Fruit fly (Drosophila melanogaster): ENCODE results near the gene CG9458.

The CG9458 gene

DNA sequence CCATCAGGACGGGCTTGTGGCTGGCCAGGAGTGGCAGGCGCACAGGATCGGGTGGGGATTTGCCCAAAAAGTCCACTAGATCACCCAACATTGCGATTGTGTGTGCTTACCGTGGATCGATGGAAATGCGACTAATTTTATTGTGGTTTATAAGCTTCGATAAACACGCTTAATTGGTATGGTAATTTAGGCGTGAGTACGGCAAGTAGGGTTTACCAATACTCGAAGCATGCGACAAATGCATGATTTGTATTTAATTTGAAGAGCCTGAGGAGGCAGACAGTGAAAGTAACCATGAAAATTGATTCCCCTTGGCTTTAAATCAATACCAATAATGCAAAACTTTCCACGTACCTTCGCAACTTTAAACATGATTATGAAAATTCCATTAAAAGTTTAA lies at the start of gene CG9458:
Gene CG9458, minus strand, starts transcription at position 101 of the 400 bp plus-strand sequence.
- TF ChIP-seq ttk (optimal IDR thresholded peaks at IDR 0.05) = no peak
- TF ChIP-seq psq (optimal IDR thresholded peaks at IDR 0.05) = no peak
- no peak for TF ChIP-seq Myc (optimal IDR thresholded peaks at IDR 0.05)
- no peak for TF ChIP-seq insv (optimal IDR thresholded peaks at IDR 0.05)
- no peak for TF ChIP-seq Sin3A (optimal IDR thresholded peaks at IDR 0.05)
- TF ChIP-seq h (optimal IDR thresholded peaks at IDR 0.05) = no peak

DNA sequence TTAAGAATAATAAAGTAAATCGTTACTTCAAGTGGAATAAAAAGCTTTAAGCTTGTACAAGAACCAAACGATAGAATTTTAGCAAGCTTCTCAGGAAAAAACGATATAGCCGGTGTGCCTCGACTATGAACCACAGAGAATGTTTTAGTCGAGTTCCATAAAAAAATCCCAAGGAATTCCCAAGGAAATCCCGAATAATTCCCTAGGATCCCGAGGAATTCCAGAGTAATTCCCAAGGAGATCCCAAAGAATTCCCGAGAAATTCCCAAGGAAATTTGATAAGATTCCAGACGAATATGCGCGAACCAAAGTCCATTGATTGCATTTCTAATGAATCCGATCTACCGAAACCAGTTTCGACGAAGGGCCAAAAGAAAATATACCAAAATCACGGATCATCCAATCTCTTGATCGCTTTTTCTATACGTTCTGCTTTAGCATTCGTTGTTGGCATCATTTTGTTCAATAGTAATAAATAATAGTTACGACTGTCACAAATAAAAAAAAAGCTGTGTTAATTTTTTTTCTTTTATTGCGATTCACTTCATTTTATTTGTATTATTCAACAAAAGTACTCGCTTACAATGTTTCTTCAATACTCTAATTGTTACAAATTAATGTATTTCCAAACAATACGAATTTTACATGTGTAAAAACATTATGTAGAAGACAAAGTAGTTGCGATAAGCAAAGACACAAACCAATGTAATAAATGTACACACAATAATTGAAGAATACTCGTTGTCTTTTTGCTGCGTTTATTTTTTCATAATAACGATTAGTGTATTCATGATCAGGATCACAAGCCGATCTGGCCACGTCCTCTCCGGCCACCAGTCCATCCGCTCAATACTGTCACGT lies 49.1 kb upstream of the CG9458 start:
- TF ChIP-seq Sin3A (optimal IDR thresholded peaks at IDR 0.05) (no peak), h (optimal IDR thresholded peaks at IDR 0.05) (no peak), insv (optimal IDR thresholded peaks at IDR 0.05) (no peak), psq (optimal IDR thresholded peaks at IDR 0.05) (no peak), Myc (optimal IDR thresholded peaks at IDR 0.05) (no peak), ttk (optimal IDR thresholded peaks at IDR 0.05) (no peak)

DNA sequence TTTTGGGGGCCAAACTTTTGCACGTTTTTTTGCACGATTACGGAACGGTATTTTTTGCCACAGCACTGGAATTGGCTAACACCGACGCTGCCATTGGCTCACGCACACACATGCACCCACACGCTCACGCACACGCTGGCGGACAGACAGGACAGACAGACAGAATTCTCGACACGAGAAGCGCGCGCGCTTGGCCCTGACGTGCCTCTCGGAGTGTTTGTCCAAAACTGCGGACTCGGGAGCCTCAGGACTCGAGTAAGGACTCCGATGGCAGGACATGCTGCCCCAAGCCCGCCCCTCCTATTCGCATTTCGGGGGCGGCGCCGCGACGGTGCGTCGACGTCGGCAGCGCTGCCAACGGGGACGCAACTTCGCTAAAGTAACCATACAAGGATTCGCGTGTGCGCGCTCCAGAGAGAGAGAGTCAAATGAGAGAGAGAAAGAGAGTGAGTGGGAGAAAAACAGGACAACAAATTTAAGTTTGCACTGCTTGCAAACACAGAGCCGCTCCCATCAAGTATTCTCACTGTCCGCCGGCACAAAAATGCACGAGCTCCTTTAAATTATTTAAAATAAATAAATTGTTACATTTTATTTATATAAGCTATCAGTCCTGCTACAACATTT lies 48.3 kb upstream of the CG9458 start, which contains the start of gene Teh1:
Gene Teh1, minus strand, starts transcription at position 210 of the 627 bp plus-strand sequence.
- TF ChIP-seq h (optimal IDR thresholded peaks at IDR 0.05) (no peak), insv (optimal IDR thresholded peaks at IDR 0.05) (no peak), psq (optimal IDR thresholded peaks at IDR 0.05) (no peak), Sin3A (optimal IDR thresholded peaks at IDR 0.05) (no peak), ttk (optimal IDR thresholded peaks at IDR 0.05) (no peak), Myc (optimal IDR thresholded peaks at IDR 0.05) (no peak)

DNA sequence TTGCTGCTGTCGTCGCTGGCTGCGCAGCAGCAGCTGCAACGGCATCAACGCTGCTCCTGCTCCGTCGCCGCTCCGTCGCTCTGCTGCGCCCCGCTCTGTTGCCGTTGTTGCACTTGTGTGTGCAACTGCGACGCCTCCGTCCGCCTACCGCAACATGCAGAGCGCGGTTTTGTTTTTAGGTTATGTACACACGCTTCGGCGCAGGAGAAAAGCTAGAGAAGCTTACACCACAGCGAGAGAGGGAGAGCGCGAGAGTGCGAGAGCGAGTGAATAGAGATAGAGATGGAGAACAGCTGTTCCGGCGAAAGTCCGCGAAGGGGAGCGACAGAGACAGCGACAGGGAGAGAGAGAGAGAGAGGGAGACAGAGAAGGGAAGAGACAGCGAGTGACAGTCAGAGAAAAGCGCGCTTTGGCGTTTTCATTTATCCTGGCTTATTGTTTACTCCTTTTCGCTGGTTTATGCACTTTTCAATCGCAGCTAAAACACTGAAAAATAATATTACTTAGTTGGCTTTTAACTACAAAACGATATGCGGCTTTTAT lies 46.2 kb upstream of the CG9458 start:
- TF ChIP-seq insv (optimal IDR thresholded peaks at IDR 0.05) (no peak), h (optimal IDR thresholded peaks at IDR 0.05) (no peak), ttk (optimal IDR thresholded peaks at IDR 0.05) (no peak), Myc (optimal IDR thresholded peaks at IDR 0.05) (no peak), Sin3A (optimal IDR thresholded peaks at IDR 0.05) (no peak), psq (optimal IDR thresholded peaks at IDR 0.05) (no peak)

DNA sequence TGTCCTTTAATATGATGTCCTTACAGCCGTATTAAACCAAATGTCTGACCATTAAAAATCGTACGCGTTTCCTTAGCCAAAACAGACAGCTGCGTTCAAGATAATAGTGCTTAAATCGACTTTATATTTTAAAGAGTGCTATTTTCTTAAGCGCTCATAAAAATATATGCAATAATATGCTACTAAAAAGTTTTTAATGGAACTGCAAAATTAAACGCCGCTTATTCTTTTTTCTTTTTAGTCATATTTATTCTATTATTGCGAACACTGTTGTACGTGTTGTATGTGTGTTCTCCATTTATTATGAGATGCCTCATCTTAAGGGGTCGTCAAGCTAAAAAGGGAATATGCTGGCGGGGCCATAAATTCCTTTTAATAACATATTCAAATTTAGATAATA lies 40.9 kb upstream of the CG9458 start:
- TF ChIP-seq Myc (optimal IDR thresholded peaks at IDR 0.05) (no peak), Sin3A (optimal IDR thresholded peaks at IDR 0.05) (no peak), insv (optimal IDR thresholded peaks at IDR 0.05) (no peak), ttk (optimal IDR thresholded peaks at IDR 0.05) (no peak), h (optimal IDR thresholded peaks at IDR 0.05) (no peak), psq (optimal IDR thresholded peaks at IDR 0.05) (no peak)

DNA sequence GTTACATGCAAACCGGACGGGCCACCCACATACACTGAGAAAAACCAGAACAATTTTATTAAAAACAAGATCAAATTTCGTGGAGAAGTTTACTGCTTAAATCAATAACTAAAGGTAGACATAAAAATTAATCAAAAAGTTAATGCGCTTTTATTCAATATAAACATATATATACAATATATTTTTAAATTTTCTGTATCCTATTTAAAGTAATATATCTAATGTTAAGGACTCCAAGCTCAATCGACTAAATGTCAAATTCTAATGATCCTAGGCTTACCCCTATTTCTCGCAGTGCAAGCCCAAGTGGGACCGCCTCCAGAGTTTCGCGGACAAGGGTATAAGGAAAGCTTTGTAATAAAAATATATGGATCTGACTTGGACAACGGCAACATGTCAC lies 38.1 kb upstream of the CG9458 start:
- TF ChIP-seq psq (optimal IDR thresholded peaks at IDR 0.05) (no peak), ttk (optimal IDR thresholded peaks at IDR 0.05) (no peak)

DNA sequence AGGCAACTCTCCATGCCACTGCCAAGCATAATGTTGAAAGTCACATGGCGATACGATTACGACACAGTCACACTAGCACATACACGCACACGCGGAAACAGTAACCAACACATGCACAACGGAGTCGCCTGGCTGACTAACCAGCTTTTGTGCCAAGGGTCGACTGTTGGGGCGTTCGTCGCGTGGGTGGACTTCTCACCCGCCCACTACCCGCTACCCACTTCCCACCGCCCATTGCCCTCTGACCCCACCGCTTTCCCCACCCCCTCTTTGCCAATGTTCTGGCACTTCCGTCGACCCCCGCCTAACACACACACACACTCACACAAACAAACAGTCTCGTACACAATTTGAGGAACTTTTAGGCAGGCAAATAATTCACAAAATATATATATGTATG lies 32.0 kb upstream of the CG9458 start:
- no peak for TF ChIP-seq psq (optimal IDR thresholded peaks at IDR 0.05)
- TF ChIP-seq Myc (optimal IDR thresholded peaks at IDR 0.05) = no peak
- TF ChIP-seq insv (optimal IDR thresholded peaks at IDR 0.05) = no peak
- TF ChIP-seq Sin3A (optimal IDR thresholded peaks at IDR 0.05) = no peak
- TF ChIP-seq h (optimal IDR thresholded peaks at IDR 0.05) = no peak
- TF ChIP-seq ttk (optimal IDR thresholded peaks at IDR 0.05) = no peak

DNA sequence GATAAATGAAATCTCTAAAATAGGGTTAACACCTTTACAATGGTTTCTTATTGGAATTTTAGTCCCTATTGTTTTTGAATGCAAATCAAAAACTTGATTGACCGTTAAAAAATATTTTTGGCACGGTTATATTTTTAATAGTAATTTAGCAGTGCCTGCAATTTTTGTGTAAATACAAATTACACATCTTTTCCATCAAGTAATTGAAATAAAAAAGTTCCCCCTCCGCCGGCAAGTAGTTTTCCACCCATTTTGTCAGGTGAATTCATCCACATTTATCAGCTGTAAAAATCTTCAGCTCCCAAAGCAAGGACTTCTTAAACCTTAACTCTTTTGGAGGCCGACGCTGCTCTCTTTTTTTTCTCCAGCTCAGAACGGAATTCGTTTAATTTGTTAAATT lies 4.0 kb upstream of the CG9458 start, which contains the start of gene CG34302:
Gene CG34302, minus strand, starts transcription at position 101 of the 400 bp plus-strand sequence.
- TF ChIP-seq h (optimal IDR thresholded peaks at IDR 0.05) (no peak), Sin3A (optimal IDR thresholded peaks at IDR 0.05) (no peak), ttk (optimal IDR thresholded peaks at IDR 0.05) (no peak), Myc (optimal IDR thresholded peaks at IDR 0.05) (no peak), psq (optimal IDR thresholded peaks at IDR 0.05) (no peak), insv (optimal IDR thresholded peaks at IDR 0.05) (no peak)

DNA sequence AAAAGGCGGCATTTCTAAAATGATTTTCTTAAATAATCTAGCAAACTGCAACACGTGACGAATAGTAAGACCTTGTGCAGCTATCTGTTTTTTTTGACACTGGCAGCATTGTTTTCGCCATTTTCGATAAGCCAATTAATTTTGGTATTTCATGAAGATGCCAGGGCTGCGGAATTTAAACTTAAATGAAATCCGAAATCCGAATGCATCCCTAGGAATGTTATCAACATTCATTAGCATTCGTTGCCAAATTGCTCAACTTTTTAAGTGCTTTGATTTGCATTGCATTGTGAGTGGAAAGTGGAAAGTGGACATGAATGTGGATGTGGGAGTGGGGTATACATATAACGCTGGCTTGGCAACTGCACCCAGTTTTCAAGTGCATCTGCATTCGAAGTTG lies 1.4 kb upstream of the CG9458 start, which contains the start of gene CG42857:
Gene CG42857, minus strand, starts transcription at position 101 of the 400 bp plus-strand sequence.
- TF ChIP-seq h (optimal IDR thresholded peaks at IDR 0.05) = no peak
- no peak for TF ChIP-seq Sin3A (optimal IDR thresholded peaks at IDR 0.05)
- TF ChIP-seq Myc (optimal IDR thresholded peaks at IDR 0.05) = no peak
- TF ChIP-seq psq (optimal IDR thresholded peaks at IDR 0.05) = no peak
- TF ChIP-seq ttk (optimal IDR thresholded peaks at IDR 0.05) = no peak
- TF ChIP-seq insv (optimal IDR thresholded peaks at IDR 0.05) = no peak

DNA sequence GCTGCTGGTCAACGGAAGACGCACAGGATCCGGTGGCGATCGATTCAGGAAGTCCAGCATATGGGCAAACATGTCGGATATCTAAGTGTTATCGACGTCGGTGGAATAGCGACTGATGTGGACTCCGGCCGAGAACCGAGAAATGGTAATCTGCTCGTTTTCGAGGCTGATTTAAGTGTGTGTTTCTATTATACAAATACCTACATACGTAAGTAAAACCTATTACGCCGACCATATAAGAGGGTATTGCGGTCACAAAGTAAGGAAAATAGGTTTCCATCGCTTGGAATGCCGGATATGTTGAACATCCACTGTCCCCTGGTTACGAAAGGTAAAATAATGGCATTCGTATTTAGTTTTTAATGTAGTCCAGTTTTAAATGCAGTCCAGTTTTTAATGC lies 1.4 kb downstream of the CG9458 start, which contains the start of gene CG9459:
Gene CG9459, minus strand, starts transcription at position 101 of the 400 bp plus-strand sequence.
- TF ChIP-seq insv (optimal IDR thresholded peaks at IDR 0.05) (no peak), h (optimal IDR thresholded peaks at IDR 0.05) (no peak), ttk (optimal IDR thresholded peaks at IDR 0.05) (no peak), Sin3A (optimal IDR thresholded peaks at IDR 0.05) (no peak), psq (optimal IDR thresholded peaks at IDR 0.05) (no peak), Myc (optimal IDR thresholded peaks at IDR 0.05) (no peak)

DNA sequence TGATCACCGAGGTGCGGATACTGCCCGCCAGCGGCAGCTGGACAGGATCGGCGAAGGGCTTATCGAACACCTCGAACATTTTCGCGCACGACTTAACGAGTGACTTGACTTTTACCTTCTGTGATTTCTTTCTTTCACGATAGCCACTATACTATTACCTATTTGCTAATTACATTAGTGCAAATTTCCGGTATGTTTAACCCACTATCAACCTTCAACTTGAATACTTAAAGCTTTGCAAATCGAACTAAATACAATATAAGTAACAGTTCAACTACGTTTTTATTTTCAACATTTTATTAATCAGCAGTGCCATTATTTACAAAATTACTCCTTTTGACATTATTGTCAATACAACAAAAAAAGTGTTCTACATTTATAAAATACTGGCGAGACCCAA lies 2.8 kb downstream of the CG9458 start, which contains the start of gene CG16904:
Gene CG16904, minus strand, starts transcription at position 101 of the 400 bp plus-strand sequence.
- TF ChIP-seq Myc (optimal IDR thresholded peaks at IDR 0.05) (no peak), Sin3A (optimal IDR thresholded peaks at IDR 0.05) (no peak), ttk (optimal IDR thresholded peaks at IDR 0.05) (no peak), h (optimal IDR thresholded peaks at IDR 0.05) (no peak), psq (optimal IDR thresholded peaks at IDR 0.05) (no peak), insv (optimal IDR thresholded peaks at IDR 0.05) (no peak)

DNA sequence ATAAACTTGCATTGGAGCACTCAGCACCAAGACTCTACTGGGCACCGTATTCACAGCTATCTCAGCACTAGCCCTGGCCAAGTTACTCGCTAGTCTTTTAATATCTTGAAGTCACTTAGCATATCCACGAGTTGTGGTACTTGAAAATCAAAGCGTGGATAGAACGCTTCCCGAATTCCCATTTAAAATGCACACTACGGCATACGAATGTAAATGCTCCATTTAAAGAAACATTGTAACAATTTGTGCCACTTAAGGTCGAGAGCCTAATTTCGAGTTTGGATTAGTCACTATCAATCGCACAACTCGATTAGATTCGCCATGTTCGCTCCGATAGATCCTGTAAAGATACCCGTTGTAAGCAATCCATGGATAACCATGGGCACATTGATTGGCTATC lies 5.8 kb downstream of the CG9458 start, which contains the start of gene eloF:
Gene eloF, plus strand, starts transcription at position 301 of the 400 bp plus-strand sequence.
- TF ChIP-seq psq (optimal IDR thresholded peaks at IDR 0.05) (no peak), Myc (optimal IDR thresholded peaks at IDR 0.05) (no peak), insv (optimal IDR thresholded peaks at IDR 0.05) (no peak), h (optimal IDR thresholded peaks at IDR 0.05) (no peak), Sin3A (optimal IDR thresholded peaks at IDR 0.05) (no peak), ttk (optimal IDR thresholded peaks at IDR 0.05) (no peak)

Data from Kc167 (cell line).